Worm (Caenorhabditis elegans) whole organism, mixed stage, embryonic: Measurements from ENCODE around the gene ZK353.2.

ENCODE experiments used
- ces-1 ChIP-seq: fragments of 150-350 bp; optimal IDR thresholded peaks from 2 replicates; lab custom pipeline; 2014; ENCODE audit warnings: missing biosample characterization, missing genetic modification reagents, missing genetic modification characterization
- cnd-1 ChIP-seq: fragments of 200-800 bp; sonication (Bioruptor generic); optimal IDR thresholded peaks from 2 replicates; lab custom pipeline; 2018; ENCODE audit warnings: mild to moderate bottlenecking, missing genetic modification characterization, missing compliant biosample characterization
- drap-1 ChIP-seq: fragments of 200-800 bp; sonication (Bioruptor generic); optimal IDR thresholded peaks from 3 replicates; lab custom pipeline; 2018; ENCODE audit warnings: mild to moderate bottlenecking, missing genetic modification characterization, missing compliant biosample characterization
- elt-1 ChIP-seq: sonication (generic microtip); optimal IDR thresholded peaks from 2 replicates; lab custom pipeline; 2017; ENCODE audit warnings: missing genetic modification characterization, mild to moderate bottlenecking, missing compliant biosample characterization, antibody characterized with exemption, moderate library complexity, borderline replicate concordance; ENCODE audit not compliant: insufficient read depth
- elt-3 ChIP-seq: fragments of 150-350 bp; optimal IDR thresholded peaks from 2 replicates; lab custom pipeline; 2014; ENCODE audit warnings: missing biosample characterization, missing genetic modification characterization
- lsy-2 ChIP-seq: fragments of 150-350 bp; optimal IDR thresholded peaks from 2 replicates; lab custom pipeline; 2014; ENCODE audit warnings: missing biosample characterization, missing genetic modification characterization
- unc-39 ChIP-seq: fragments of 150-350 bp; optimal IDR thresholded peaks from 2 replicates; lab custom pipeline; 2014; ENCODE audit warnings: missing biosample characterization, missing genetic modification characterization

DNA sequence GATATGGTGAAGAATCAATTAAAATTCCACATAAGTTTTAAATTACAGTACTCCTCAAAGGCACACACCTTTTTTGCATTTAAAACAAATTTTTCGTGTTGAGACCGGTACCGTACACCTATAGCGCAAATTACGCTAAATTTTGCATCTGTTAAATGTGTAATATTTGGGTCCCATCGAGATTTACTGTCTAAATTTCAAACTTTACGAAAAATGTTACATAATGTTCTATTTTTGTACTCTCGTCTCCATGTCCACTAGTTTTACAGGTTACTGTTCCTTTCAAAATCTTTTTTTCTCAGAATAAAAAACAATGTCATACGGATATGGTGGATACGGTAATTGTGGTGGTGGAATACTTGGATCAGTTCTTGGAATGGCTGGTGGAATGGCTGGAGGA lies at the start of gene ZK353.2:
- TF ChIP-seq lsy-2 (tag; lab: Kevin White, UChicago) = no peak
- TF ChIP-seq drap-1 = no peak
- no peak for TF ChIP-seq unc-39 (tag; lab: Kevin White, UChicago)
- TF ChIP-seq elt-1 (tag; lab: Kevin White, UChicago) = no peak
- no peak for TF ChIP-seq cnd-1 (tag; lab: Kevin White, UChicago)
- TF ChIP-seq ces-1 (GFP tag; lab: Kevin White, UChicago) = no peak
- TF ChIP-seq elt-3 = no peak
